Worm (Caenorhabditis elegans) whole organism, L3 larva: ENCODE data around the gene ncs-1.

Experiments
- aly-2 ChIP-seq: fragments of 150-350 bp; optimal IDR thresholded peaks from 2 replicates; lab custom pipeline; 2014; ENCODE audit warnings: missing biosample characterization, missing genetic modification characterization
- ceh-28 ChIP-seq: fragments of 150-350 bp; optimal IDR thresholded peaks from 2 replicates; lab custom pipeline; 2014; ENCODE audit warnings: missing biosample characterization, missing genetic modification reagents, missing genetic modification characterization
- ceh-82 ChIP-seq: fragments of 150-350 bp; optimal IDR thresholded peaks from 2 replicates; lab custom pipeline; 2014; ENCODE audit warnings: missing biosample characterization, missing genetic modification characterization
- ceh-9 ChIP-seq: sonication (generic microtip); optimal IDR thresholded peaks from 2 replicates; lab custom pipeline; 2018; ENCODE audit warnings: missing biosample characterization, missing genetic modification characterization
- egl-27 ChIP-seq: sonication (generic microtip); optimal IDR thresholded peaks from 4 replicates; lab custom pipeline; 2017; ENCODE audit warnings: missing biosample characterization, missing genetic modification reagents, missing genetic modification characterization
- elt-1 ChIP-seq: fragments of 150-350 bp; optimal IDR thresholded peaks from 2 replicates; lab custom pipeline; 2014; ENCODE audit warnings: missing biosample characterization, missing genetic modification characterization
- elt-2 ChIP-seq: sonication (generic microtip); optimal IDR thresholded peaks from 2 replicates; lab custom pipeline; 2016; ENCODE audit warnings: missing genetic modification reagents, mild to moderate bottlenecking, missing genetic modification characterization, missing compliant biosample characterization
- elt-3 ChIP-seq, 3 experiments: fragments of 150-350 bp in 1 of 3; sonication (generic microtip) in 2 of 3; optimal IDR thresholded peaks; 2 replicates in 2 of 3; 4 replicates in 1 of 3; lab custom pipeline; 2014 to 2017; ENCODE audit warnings: missing biosample characterization in 3 of 3, missing genetic modification characterization in 3 of 3
- eor-1 ChIP-seq, 2 experiments: fragments of 150-350 bp; optimal IDR thresholded peaks; 2 replicates each; lab custom pipeline; 2014 to 2018; ENCODE audit warnings: missing biosample characterization in 2 of 2, missing genetic modification characterization in 2 of 2
- fkh-10 ChIP-seq: sonication (generic microtip); optimal IDR thresholded peaks from 2 replicates; lab custom pipeline; 2017; ENCODE audit warnings: missing biosample characterization, missing genetic modification reagents, missing genetic modification characterization
- fkh-2 ChIP-seq: fragments of 150-350 bp; optimal IDR thresholded peaks from 2 replicates; lab custom pipeline; 2014; ENCODE audit warnings: missing biosample characterization, missing genetic modification reagents, missing genetic modification characterization
- fos-1 ChIP-seq: fragments of 150-350 bp; optimal IDR thresholded peaks from 2 replicates; lab custom pipeline; 2014; ENCODE audit warnings: missing biosample characterization, missing genetic modification characterization
- hmg-11 ChIP-seq: sonication (generic microtip); optimal IDR thresholded peaks from 2 replicates; lab custom pipeline; 2016; ENCODE audit warnings: missing genetic modification characterization, missing compliant biosample characterization
- jun-1 ChIP-seq: fragments of 150-350 bp; optimal IDR thresholded peaks from 2 replicates; lab custom pipeline; 2014; ENCODE audit warnings: missing biosample characterization, missing genetic modification reagents, missing genetic modification characterization
- lin-15B ChIP-seq: fragments of 150-350 bp; optimal IDR thresholded peaks from 2 replicates; lab custom pipeline; 2014; ENCODE audit warnings: missing biosample characterization, missing genetic modification characterization
- lin-39 ChIP-seq: fragments of 150-350 bp; optimal IDR thresholded peaks from 2 replicates; lab custom pipeline; 2018; ENCODE audit warnings: missing biosample characterization, missing genetic modification reagents, missing genetic modification characterization
- lsy-12 ChIP-seq: sonication (generic microtip); optimal IDR thresholded peaks from 2 replicates; lab custom pipeline; 2016; ENCODE audit warnings: mild to moderate bottlenecking, missing genetic modification characterization, missing compliant biosample characterization
- mml-1 ChIP-seq: fragments of 150-350 bp; sonication (generic microtip); optimal IDR thresholded peaks from 3 replicates; lab custom pipeline; 2014; ENCODE audit warnings: missing biosample characterization, missing genetic modification characterization
- nfya-1 ChIP-seq: sonication (generic microtip); optimal IDR thresholded peaks from 2 replicates; lab custom pipeline; 2017; ENCODE audit warnings: missing genetic modification characterization, mild to moderate bottlenecking, missing compliant biosample characterization, antibody characterized with exemption, moderate library complexity; ENCODE audit not compliant: insufficient read depth
- nhr-11 ChIP-seq: fragments of 150-350 bp; optimal IDR thresholded peaks from 2 replicates; lab custom pipeline; 2014; ENCODE audit warnings: missing biosample characterization, missing genetic modification characterization
- nhr-12 ChIP-seq: fragments of 150-350 bp; optimal IDR thresholded peaks from 2 replicates; lab custom pipeline; 2014; ENCODE audit warnings: missing biosample characterization, missing genetic modification characterization
- nhr-23 ChIP-seq: fragments of 150-350 bp; optimal IDR thresholded peaks from 2 replicates; lab custom pipeline; 2014; ENCODE audit warnings: missing biosample characterization, missing genetic modification reagents, missing genetic modification characterization
- nhr-237 ChIP-seq: fragments of 150-350 bp; optimal IDR thresholded peaks from 2 replicates; lab custom pipeline; 2014; ENCODE audit warnings: missing biosample characterization, missing genetic modification characterization
- nhr-25 ChIP-seq: sonication (generic microtip); optimal IDR thresholded peaks from 2 replicates; lab custom pipeline; 2017; ENCODE audit warnings: missing biosample characterization, missing genetic modification characterization
- nhr-28 ChIP-seq: fragments of 150-350 bp; optimal IDR thresholded peaks from 2 replicates; lab custom pipeline; 2014; ENCODE audit warnings: missing biosample characterization, missing genetic modification characterization
- nhr-43 ChIP-seq: sonication (generic microtip); optimal IDR thresholded peaks from 2 replicates; lab custom pipeline; 2016; ENCODE audit warnings: mild to moderate bottlenecking, missing genetic modification characterization, missing compliant biosample characterization; ENCODE audit not compliant: poor library complexity, severe bottlenecking
- nhr-67 ChIP-seq: fragments of 150-350 bp; optimal IDR thresholded peaks from 2 replicates; lab custom pipeline; 2014; ENCODE audit warnings: missing biosample characterization, missing genetic modification characterization
- nhr-76 ChIP-seq: fragments of 150-350 bp; sonication (generic microtip); optimal IDR thresholded peaks from 5 replicates; lab custom pipeline; 2014; ENCODE audit warnings: missing biosample characterization, missing genetic modification characterization
- nhr-77 ChIP-seq: fragments of 150-350 bp; optimal IDR thresholded peaks from 2 replicates; lab custom pipeline; 2014; ENCODE audit warnings: missing biosample characterization, missing genetic modification characterization
- pha-4 ChIP-seq: fragments of 150-350 bp; optimal IDR thresholded peaks from 2 replicates; lab custom pipeline; 2014; ENCODE audit warnings: missing biosample characterization, missing genetic modification reagents, missing genetic modification characterization
- pqm-1 ChIP-seq: fragments of 150-350 bp; optimal IDR thresholded peaks from 2 replicates; lab custom pipeline; 2017; ENCODE audit warnings: missing biosample characterization, missing genetic modification characterization, inconsistent platforms
- sea-2 ChIP-seq: fragments of 150-350 bp; sonication (generic microtip); optimal IDR thresholded peaks from 4 replicates; lab custom pipeline; 2014; ENCODE audit warnings: missing biosample characterization, missing genetic modification reagents, missing genetic modification characterization
- skn-1 ChIP-seq: fragments of 150-350 bp; optimal IDR thresholded peaks from 2 replicates; lab custom pipeline; 2014; ENCODE audit warnings: missing biosample characterization, missing genetic modification characterization
- snpc-4 ChIP-seq: fragments of 150-350 bp; optimal IDR thresholded peaks from 2 replicates; lab custom pipeline; 2014; ENCODE audit warnings: missing biosample characterization, missing genetic modification characterization
- tbx-2 ChIP-seq: sonication (generic microtip); optimal IDR thresholded peaks from 2 replicates; lab custom pipeline; 2016; ENCODE audit warnings: mild to moderate bottlenecking, missing genetic modification characterization, missing compliant biosample characterization
- unc-62 ChIP-seq: fragments of 150-350 bp; sonication (generic microtip); optimal IDR thresholded peaks from 4 replicates; lab custom pipeline; 2014; ENCODE audit warnings: missing biosample characterization, missing genetic modification reagents, missing genetic modification characterization
- zag-1 ChIP-seq: fragments of 150-350 bp; optimal IDR thresholded peaks from 2 replicates; lab custom pipeline; 2014; ENCODE audit warnings: missing biosample characterization, missing genetic modification characterization
- ztf-11 ChIP-seq: fragments of 150-350 bp; optimal IDR thresholded peaks from 2 replicates; lab custom pipeline; 2014; ENCODE audit warnings: missing biosample characterization, missing genetic modification characterization
- ztf-4 ChIP-seq: fragments of 150-350 bp; optimal IDR thresholded peaks from 2 replicates; lab custom pipeline; 2014; ENCODE audit warnings: missing biosample characterization, missing genetic modification characterization

Gene ncs-1

ce11 chrX:977958-978686, 15.1 kb upstream of the ncs-1 start, which contains the start of gene abhd-3.2:
Gene abhd-3.2, minus strand, starts transcription at chrX:978008.
- no peak for TF ChIP-seq nhr-67 (tag; lab: Kevin White, UChicago)
- TF ChIP-seq nhr-11, result no peak
- TF ChIP-seq ztf-11 (tag; lab: Kevin White, UChicago), result no peak
- peak; percentile 70 for TF ChIP-seq fos-1 (tag; lab: Kevin White, UChicago)
- TF ChIP-seq zag-1 (tag; lab: Kevin White, UChicago), result no peak
- TF ChIP-seq tbx-2 (tag; lab: Kevin White, UChicago), result no peak
- TF ChIP-seq elt-2 (tag; lab: Kevin White, UChicago), result peak; percentile 100
- TF ChIP-seq nhr-25 (tag; lab: Kevin White, UChicago), result no peak
- no peak for TF ChIP-seq nhr-23 (tag; lab: Kevin White, UChicago)
- TF ChIP-seq elt-3 (tag; optimal IDR thresholded peaks at IDR 0.05; lab: Kevin White, UChicago), result peak in 2 of 3 experiments; percentile 59 to 77
- TF ChIP-seq lin-39, result no peak
- TF ChIP-seq jun-1 (tag; lab: Kevin White, UChicago), result peak; percentile 84
- peak; percentile 100 for TF ChIP-seq pqm-1 (tag; lab: Kevin White, UChicago)
- TF ChIP-seq aly-2 (tag; lab: Kevin White, UChicago), result no peak
- TF ChIP-seq ztf-4, result no peak
- no peak for TF ChIP-seq ceh-9 (tag; lab: Kevin White, UChicago)
- TF ChIP-seq nhr-12 (tag; lab: Kevin White, UChicago), result no peak
- no peak for TF ChIP-seq sea-2 (GFP tag; lab: Kevin White, UChicago)
- TF ChIP-seq lin-15B, result no peak
- TF ChIP-seq lsy-12 (tag; lab: Kevin White, UChicago), result no peak
- peak; percentile 73 for TF ChIP-seq pha-4 (tag; lab: Kevin White, UChicago)
- no peak for TF ChIP-seq eor-1 (tag; optimal IDR thresholded peaks at IDR 0.05; lab: Kevin White, UChicago)
- TF ChIP-seq nhr-28 (tag; lab: Kevin White, UChicago), result no peak
- peak; percentile 15 for TF ChIP-seq ceh-28 (tag; lab: Kevin White, UChicago)
- peak; percentile 10 for TF ChIP-seq nfya-1 (tag; lab: Kevin White, UChicago)
- no peak for TF ChIP-seq ceh-82 (tag; lab: Kevin White, UChicago)

- TF ChIP-seq nhr-237 (tag; lab: Kevin White, UChicago), result no peak
- no peak for TF ChIP-seq ztf-11 (tag; lab: Kevin White, UChicago)
- no peak for TF ChIP-seq nhr-76
- no peak for TF ChIP-seq hmg-11
- TF ChIP-seq nhr-12 (tag; lab: Kevin White, UChicago), result no peak
Measured at ce11 chrX:975236-975535, 12.1 kb upstream of the ncs-1 start.

ce11 chrX:974499-975235, 11.6 kb upstream of the ncs-1 start, which contains the start of gene vps-45:
Gene vps-45, minus strand, starts transcription at chrX:974848.
- TF ChIP-seq ztf-11 (tag; lab: Kevin White, UChicago), result no peak
- TF ChIP-seq nfya-1 (tag; lab: Kevin White, UChicago), result peak; percentile 78
- TF ChIP-seq pha-4 (tag; lab: Kevin White, UChicago), result peak; percentile 53
- no peak for TF ChIP-seq egl-27 (tag; lab: Kevin White, UChicago)
- peak; percentile 81 for TF ChIP-seq hmg-11
- no peak for TF ChIP-seq nhr-28 (tag; lab: Kevin White, UChicago)
- TF ChIP-seq pqm-1 (tag; lab: Kevin White, UChicago), result peak; percentile 7
- TF ChIP-seq mml-1, result no peak
- TF ChIP-seq snpc-4, result peak; percentile 61
- peak; percentile 9 for TF ChIP-seq nhr-23 (tag; lab: Kevin White, UChicago)
- peak; percentile 39 for TF ChIP-seq ceh-28 (tag; lab: Kevin White, UChicago)
- TF ChIP-seq jun-1 (tag; lab: Kevin White, UChicago), result no peak
- TF ChIP-seq elt-2 (tag; lab: Kevin White, UChicago), result peak; percentile 34
- peak; percentile 23 for TF ChIP-seq lin-39
- no peak for TF ChIP-seq sea-2 (GFP tag; lab: Kevin White, UChicago)
- TF ChIP-seq skn-1 (tag; lab: Kevin White, UChicago), result peak; percentile 43
- TF ChIP-seq lin-15B, result peak; percentile 32
- TF ChIP-seq, all 47 proteins: peak for 11

ce11 chrX:970072-970471, 7.0 kb upstream of the ncs-1 start, which contains the start of gene C44C1.6:
Gene C44C1.6, minus strand, starts transcription at chrX:970270.
- TF ChIP-seq fkh-10 (GFP tag; lab: Kevin White, UChicago), result no peak
- no peak for TF ChIP-seq nhr-67 (tag; lab: Kevin White, UChicago)
- no peak for TF ChIP-seq nhr-23 (tag; lab: Kevin White, UChicago)
- TF ChIP-seq nhr-237 (tag; lab: Kevin White, UChicago), result no peak
- TF ChIP-seq elt-1 (tag; lab: Kevin White, UChicago), result no peak
- no peak for TF ChIP-seq fkh-2 (tag; lab: Kevin White, UChicago)
- no peak for TF ChIP-seq elt-2 (tag; lab: Kevin White, UChicago)
- no peak for TF ChIP-seq nhr-43 (tag; lab: Kevin White, UChicago)
- TF ChIP-seq unc-62, result no peak
- TF ChIP-seq nhr-77 (tag; lab: Kevin White, UChicago), result no peak
- no peak for TF ChIP-seq nhr-25 (tag; lab: Kevin White, UChicago)
- no peak for TF ChIP-seq eor-1 (tag; optimal IDR thresholded peaks at IDR 0.05; lab: Kevin White, UChicago)
- no peak for TF ChIP-seq tbx-2 (tag; lab: Kevin White, UChicago)
